Fruit fly (Drosophila melanogaster) whole organism, embryonic: Measurements from ENCODE around the gene CG14147.

Experiments used
- Aef1 ChIP-seq: fragments of 200-800 bp; sonication (Bioruptor generic); IDR thresholded peaks from 3 replicates; pipeline ENCODE4 v1.3.6; 2022; ENCODE audit warnings: missing biosample characterization, missing genetic modification characterization
- Asciz ChIP-seq: fragments of 200-800 bp; sonication (Bioruptor generic); optimal IDR thresholded peaks from 2 replicates; lab custom pipeline; 2017; ENCODE audit warnings: missing biosample characterization, mild to moderate bottlenecking, missing genetic modification characterization, missing genetic modification reagents
- Bdp1 ChIP-seq: fragments of 200-800 bp; sonication (Bioruptor generic); optimal IDR thresholded peaks from 3 replicates; lab custom pipeline; 2016; ENCODE audit warnings: missing biosample characterization, missing genetic modification characterization
- CG10431 ChIP-seq: fragments of 200-800 bp; sonication (Bioruptor generic); optimal IDR thresholded peaks from 3 replicates; lab custom pipeline; 2018; ENCODE audit warnings: missing biosample characterization, mild to moderate bottlenecking, missing genetic modification characterization
- CG10959 ChIP-seq: fragments of 200-800 bp; sonication (Bioruptor generic); IDR thresholded peaks from 2 replicates; pipeline ENCODE4 v1.3.6; 2022; ENCODE audit warnings: missing biosample characterization, missing genetic modification characterization
- CG11504 ChIP-seq: fragments of 200-800 bp; sonication (Bioruptor generic); optimal IDR thresholded peaks from 3 replicates; lab custom pipeline; 2019; ENCODE audit warnings: missing biosample characterization, mild to moderate bottlenecking, missing genetic modification characterization, moderate library complexity
- CG15479 ChIP-seq: fragments of 200-800 bp; sonication (Bioruptor generic); optimal IDR thresholded peaks from 3 replicates; lab custom pipeline; 2019; ENCODE audit warnings: missing biosample characterization, mild to moderate bottlenecking, missing genetic modification characterization, moderate library complexity
- CG1602 ChIP-seq: fragments of 200-800 bp; sonication (Bioruptor generic); optimal IDR thresholded peaks from 3 replicates; lab custom pipeline; 2016; ENCODE audit warnings: missing biosample characterization, missing genetic modification characterization
- CG17359 ChIP-seq: fragments of 200-800 bp; sonication (Bioruptor generic); optimal IDR thresholded peaks from 3 replicates; lab custom pipeline; 2018; ENCODE audit warnings: missing biosample characterization, mild to moderate bottlenecking, missing genetic modification characterization, moderate library complexity
- CG18476 ChIP-seq: fragments of 200-800 bp; sonication (Bioruptor generic); optimal IDR thresholded peaks from 2 replicates; lab custom pipeline; 2016; ENCODE audit warnings: missing biosample characterization, mild to moderate bottlenecking, missing genetic modification characterization
- CG2129 ChIP-seq: fragments of 200-800 bp; sonication (Bioruptor generic); IDR thresholded peaks from 2 replicates; pipeline ENCODE4 v1.3.6; 2022; ENCODE audit warnings: missing biosample characterization, missing genetic modification characterization; ENCODE audit not compliant: partially characterized antibody
- CG31388 ChIP-seq: fragments of 200-800 bp; sonication (Bioruptor generic); optimal IDR thresholded peaks from 2 replicates; lab custom pipeline; 2016; ENCODE audit warnings: missing biosample characterization, missing genetic modification characterization
- CG32767 ChIP-seq: fragments of 200-800 bp; sonication (Bioruptor generic); IDR thresholded peaks from 2 replicates; pipeline ENCODE4 v1.3.6; 2022; ENCODE audit warnings: missing biosample characterization, missing genetic modification characterization
- CG3838 ChIP-seq: fragments of 200-800 bp; sonication (Bioruptor generic); optimal IDR thresholded peaks from 3 replicates; lab custom pipeline; 2016; ENCODE audit warnings: missing biosample characterization, missing genetic modification characterization
- CG6175 ChIP-seq: fragments of 200-800 bp; sonication (Bioruptor generic); IDR thresholded peaks from 3 replicates; pipeline ENCODE4 v1.3.6; 2022; ENCODE audit warnings: missing biosample characterization, missing genetic modification characterization
- CG9609 ChIP-seq: fragments of 200-800 bp; sonication (Bioruptor generic); optimal IDR thresholded peaks from 3 replicates; lab custom pipeline; 2016; ENCODE audit warnings: missing biosample characterization, missing genetic modification characterization
- CTCF ChIP-seq: fragments of 200-800 bp; sonication (Bioruptor generic); optimal IDR thresholded peaks from 2 replicates; lab custom pipeline; 2017; ENCODE audit warnings: missing biosample characterization, mild to moderate bottlenecking, missing genetic modification characterization, moderate library complexity
- Chrac-16 ChIP-seq: fragments of 200-800 bp; sonication (Bioruptor generic); optimal IDR thresholded peaks from 3 replicates; lab custom pipeline; 2016; ENCODE audit warnings: missing biosample characterization, missing genetic modification characterization
- CoRest ChIP-seq: fragments of 200-800 bp; sonication (Bioruptor generic); optimal IDR thresholded peaks from 3 replicates; lab custom pipeline; 2018; ENCODE audit warnings: missing biosample characterization, mild to moderate bottlenecking, missing genetic modification characterization, moderate library complexity
- Ets65A ChIP-seq: fragments of 200-800 bp; sonication (Bioruptor generic); peaks from one replicate; lab custom pipeline; 2016; ENCODE audit warnings: missing biosample characterization, missing genetic modification characterization
- HHEX ChIP-seq: fragments of 200-800 bp; sonication (Bioruptor generic); optimal IDR thresholded peaks from 3 replicates; lab custom pipeline; 2017; ENCODE audit warnings: missing biosample characterization, mild to moderate bottlenecking, missing genetic modification characterization, missing genetic modification reagents
- HLH3B ChIP-seq: fragments of 200-800 bp; sonication (Bioruptor generic); IDR thresholded peaks from 2 replicates; pipeline ENCODE4 v1.3.6; 2022; ENCODE audit warnings: missing biosample characterization, missing genetic modification characterization
- HmgZ ChIP-seq: fragments of 200-800 bp; sonication (Bioruptor generic); optimal IDR thresholded peaks from 2 replicates; lab custom pipeline; 2018; ENCODE audit warnings: missing biosample characterization, mild to moderate bottlenecking, missing genetic modification characterization
- Hr39 ChIP-seq: fragments of >200 bp; optimal IDR thresholded peaks from 2 replicates; lab custom pipeline; 2017
- Lhr ChIP-seq: fragments of 200-800 bp; sonication (Bioruptor generic); optimal IDR thresholded peaks from 3 replicates; lab custom pipeline; 2017; ENCODE audit warnings: mild to moderate bottlenecking, missing biosample characterization, missing genetic modification reagents, missing genetic modification characterization
- Nf-YA ChIP-seq: fragments of 200-800 bp; sonication (Bioruptor generic); IDR thresholded peaks from 2 replicates; pipeline ENCODE4 v1.3.6; 2022; ENCODE audit warnings: missing biosample characterization, missing genetic modification characterization
- Spps ChIP-seq: fragments of 200-800 bp; sonication (Bioruptor generic); optimal IDR thresholded peaks from 2 replicates; lab custom pipeline; 2018; ENCODE audit warnings: missing biosample characterization, mild to moderate bottlenecking, missing genetic modification characterization
- Trl ChIP-seq, 3 experiments: fragments of >200 bp in 2 of 3; fragments of 200-800 bp in 1 of 3; sonication (Bioruptor generic) in 1 of 3; optimal IDR thresholded peaks; 2 replicates in 1 of 3; 3 replicates in 2 of 3; lab custom pipeline; 2016 to 2017; ENCODE audit warnings: missing biosample characterization in 1 of 3, missing genetic modification characterization in 1 of 3
- ash1 ChIP-seq: fragments of 200-800 bp; sonication (Bioruptor generic); optimal IDR thresholded peaks from 2 replicates; lab custom pipeline; 2018; ENCODE audit warnings: missing biosample characterization, mild to moderate bottlenecking, missing genetic modification characterization
- ato ChIP-seq: fragments of 200-800 bp; sonication (Bioruptor generic); IDR thresholded peaks from 2 replicates; pipeline ENCODE4 v1.3.6; 2022; ENCODE audit warnings: missing biosample characterization, missing genetic modification characterization; ENCODE audit not compliant: partially characterized antibody
- bab2 ChIP-seq: fragments of 200-800 bp; sonication (Bioruptor generic); optimal IDR thresholded peaks from 2 replicates; lab custom pipeline; 2016; ENCODE audit warnings: missing biosample characterization, missing genetic modification characterization
- cas ChIP-seq: fragments of 200-800 bp; sonication (Bioruptor generic); IDR thresholded peaks from 2 replicates; pipeline ENCODE4 v1.3.6; 2022; ENCODE audit warnings: missing biosample characterization, missing genetic modification characterization
- cg ChIP-seq: fragments of 200-800 bp; sonication (Bioruptor generic); optimal IDR thresholded peaks from 3 replicates; lab custom pipeline; 2019; ENCODE audit warnings: missing biosample characterization, mild to moderate bottlenecking, missing genetic modification characterization, moderate library complexity
- chm ChIP-seq: fragments of 200-800 bp; sonication (Bioruptor generic); IDR thresholded peaks from 2 replicates; pipeline ENCODE4 v1.3.6; 2022; ENCODE audit warnings: missing biosample characterization, missing genetic modification characterization
- da ChIP-seq: fragments of 200-800 bp; sonication (Bioruptor generic); optimal IDR thresholded peaks from 2 replicates; lab custom pipeline; 2016; ENCODE audit warnings: missing biosample characterization, missing genetic modification characterization
- ems ChIP-seq: fragments of 200-800 bp; sonication (Bioruptor generic); optimal IDR thresholded peaks from 3 replicates; lab custom pipeline; 2016; ENCODE audit warnings: missing biosample characterization, missing genetic modification characterization
- gcm2 ChIP-seq: fragments of 200-800 bp; sonication (Bioruptor generic); optimal IDR thresholded peaks from 2 replicates; lab custom pipeline; 2016; ENCODE audit warnings: missing biosample characterization, missing genetic modification characterization
- her ChIP-seq: fragments of 200-800 bp; sonication (Bioruptor generic); optimal IDR thresholded peaks from 2 replicates; lab custom pipeline; 2016; ENCODE audit warnings: missing biosample characterization, missing genetic modification characterization
- hkb ChIP-seq, 2 experiments: fragments of 200-800 bp in 1 of 2; fragments of >200 bp in 1 of 2; sonication (Bioruptor generic) in 1 of 2; IDR thresholded peaks in 1 of 2; optimal IDR thresholded peaks in 1 of 2; 2 replicates each; pipeline versions ENCODE4 v1.3.6 to Lab custom; 2017 to 2022; ENCODE audit warnings: missing biosample characterization in 1 of 2, missing genetic modification characterization in 1 of 2
- lbe ChIP-seq: fragments of 200-800 bp; sonication (Bioruptor generic); optimal IDR thresholded peaks from 2 replicates; lab custom pipeline; 2016; ENCODE audit warnings: missing biosample characterization, mild to moderate bottlenecking, missing genetic modification characterization
- maf-S ChIP-seq: fragments of 200-800 bp; sonication (Bioruptor generic); optimal IDR thresholded peaks from 2 replicates; lab custom pipeline; 2016; ENCODE audit warnings: missing biosample characterization, missing genetic modification characterization
- mirr ChIP-seq: fragments of 200-800 bp; sonication (Bioruptor generic); optimal IDR thresholded peaks from 3 replicates; lab custom pipeline; 2018; ENCODE audit warnings: missing biosample characterization, mild to moderate bottlenecking, missing genetic modification characterization
- mld ChIP-seq: fragments of 200-800 bp; sonication (Bioruptor generic); IDR thresholded peaks from 3 replicates; pipeline ENCODE4 v1.3.6; 2022; ENCODE audit warnings: missing biosample characterization, missing genetic modification characterization; ENCODE audit not compliant: partially characterized antibody
- otp ChIP-seq: fragments of 200-800 bp; sonication (Bioruptor generic); IDR thresholded peaks from 3 replicates; pipeline ENCODE4, ENCODE4 v1.3.6; 2022; ENCODE audit warnings: missing biosample characterization, missing genetic modification characterization
- peb ChIP-seq: fragments of 200-800 bp; sonication (Bioruptor generic); IDR thresholded peaks from 2 replicates; pipeline ENCODE4 v1.3.6; 2022; ENCODE audit warnings: missing biosample characterization, missing genetic modification characterization
- pita ChIP-seq: fragments of 200-800 bp; sonication (Bioruptor generic); optimal IDR thresholded peaks from 2 replicates; lab custom pipeline; 2017; ENCODE audit warnings: missing biosample characterization, mild to moderate bottlenecking, missing genetic modification characterization
- stc ChIP-seq: fragments of 200-800 bp; sonication (Bioruptor generic); IDR thresholded peaks from 2 replicates; pipeline ENCODE4 v1.3.6; 2022; ENCODE audit warnings: missing biosample characterization, missing genetic modification characterization
- tna ChIP-seq: fragments of 200-800 bp; sonication (Bioruptor generic); IDR thresholded peaks from 2 replicates; pipeline ENCODE4 v1.3.6; 2022; ENCODE audit warnings: missing biosample characterization, missing genetic modification characterization; ENCODE audit not compliant: partially characterized antibody
- toy ChIP-seq: fragments of 200-800 bp; sonication (Bioruptor generic); IDR thresholded peaks from 2 replicates; pipeline ENCODE4 v1.3.6; 2022; ENCODE audit warnings: missing biosample characterization, missing genetic modification characterization
- trem ChIP-seq: fragments of 200-800 bp; optimal IDR thresholded peaks from 3 replicates; lab custom pipeline; 2019; ENCODE audit warnings: missing biosample characterization, mild to moderate bottlenecking, missing genetic modification characterization, moderate library complexity
- twi ChIP-seq: fragments of 200-800 bp; optimal IDR thresholded peaks from 2 replicates; lab custom pipeline; 2019; ENCODE audit warnings: missing biosample characterization, mild to moderate bottlenecking, missing genetic modification characterization, moderate library complexity

The CG14147 gene

DNA sequence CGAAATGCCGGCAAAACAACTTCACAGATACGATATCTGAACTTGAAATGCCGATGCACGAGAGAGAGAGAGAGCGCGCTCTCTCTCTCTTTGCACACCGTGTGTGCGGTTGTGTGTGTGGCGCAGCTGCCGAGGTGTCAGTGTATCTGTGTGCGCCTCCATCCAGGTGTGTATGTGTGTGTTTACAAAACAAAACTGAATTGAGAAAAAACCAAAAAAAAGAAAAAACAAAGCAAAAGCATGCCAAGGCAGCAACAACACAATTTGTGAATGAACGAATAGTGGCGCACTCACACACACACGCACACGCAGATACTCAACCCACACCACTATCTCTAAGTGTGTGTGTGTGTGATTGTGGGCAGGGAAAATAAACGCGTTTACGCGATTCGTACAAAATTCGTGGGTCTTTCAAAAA is 38.0 kb downstream of the CG14147 start (continued):
- TF ChIP-seq CG18476 (GFP tag; lab: Kevin White, UChicago) (no peak), ato (0 out of 2 replicates have a peak, but pooled peaks have one; percentile 33), ems (GFP tag; lab: Kevin White, UChicago) (no peak), CG10431 (GFP tag; lab: Kevin White, UChicago) (no peak), CG32767 (GFP tag; lab: Robert Waterston, UW) (0 out of 2 replicates have a peak, but pooled peaks have one; percentile 24), CG15479 (GFP tag; lab: Kevin White, UChicago) (peak; percentile 85), maf-S (GFP tag; lab: Kevin White, UChicago) (no peak), Asciz (GFP tag; lab: Kevin White, UChicago) (no peak), CG31388 (GFP tag; lab: Kevin White, UChicago) (no peak), Lhr (no peak), CG3838 (no peak), twi (tag; lab: Kevin White, UChicago) (no peak), CG2129 (GFP tag; lab: Robert Waterston, UW) (no peak), cas (GFP tag; lab: Robert Waterston, UW) (no peak), CG9609 (no peak), toy (GFP tag; lab: Robert Waterston, UW) (no peak), Ets65A (peak; percentile 38), Hr39 (lab: Kevin White, UChicago) (no peak), CG17359 (tag; lab: Kevin White, UChicago) (peak; percentile 0), Spps (tag; lab: Kevin White, UChicago) (no peak), ash1 (no peak), bab2 (no peak), hkb (optimal IDR thresholded peaks at IDR 0.05; lab: Kevin White, UChicago) (no peak), hkb (GFP tag; IDR thresholded peaks at IDR 0.05; lab: Robert Waterston, UW) (peak; percentile 19; the same call in 1 of the 2 replicates), Aef1 (GFP tag; lab: Robert Waterston, UW) (peak; percentile 86), CoRest (tag; lab: Kevin White, UChicago) (no peak), Bdp1 (GFP tag; lab: Kevin White, UChicago) (no peak), CG6175 (GFP tag; lab: Robert Waterston, UW) (0 out of 3 replicates have a peak, but pooled peaks have one; percentile 19), tna (no peak; the same call in 1 of the 2 replicates), CG1602 (no peak), stc (GFP tag; lab: Robert Waterston, UW) (0 out of 2 replicates have a peak, but pooled peaks have one; percentile 19), da (GFP tag; lab: Kevin White, UChicago) (peak; percentile 51), CG10959 (GFP tag; lab: Robert Waterston, UW) (no peak), trem (tag; lab: Kevin White, UChicago) (no peak), HHEX (GFP tag; lab: Kevin White, UChicago) (no peak), Nf-YA (peak; percentile 84), her (peak; percentile 6), gcm2 (no peak), Chrac-16 (GFP tag; lab: Kevin White, UChicago) (no peak), mirr (peak; percentile 49), CG11504 (peak; percentile 41), peb (0 out of 2 replicates have a peak, but pooled peaks have one; percentile 17), CTCF (GFP tag; lab: Kevin White, UChicago) (no peak), otp (GFP tag; lab: Robert Waterston, UW) (no peak), chm (GFP tag; lab: Robert Waterston, UW) (no peak), HmgZ (tag; lab: Kevin White, UChicago) (peak; percentile 48), lbe (peak; percentile 76), pita (GFP tag; lab: Kevin White, UChicago) (no peak), cg (GFP tag; lab: Kevin White, UChicago) (peak; percentile 100), mld (0 out of 3 replicates have a peak, but pooled peaks have one; percentile 37), HLH3B (no peak), Trl (optimal IDR thresholded peaks at IDR 0.05; lab: Kevin White, UChicago) (peak; percentile 97 to 99), Trl (GFP tag; optimal IDR thresholded peaks at IDR 0.05; lab: Kevin White, UChicago) (peak; percentile 39)
